Fruit fly (Drosophila melanogaster) whole organism, embryonic: ENCODE measurements around the gene CG13369.

Experiments
- Adf1 ChIP-seq: fragments of 200-800 bp; sonication (Bioruptor generic); IDR thresholded peaks from 2 replicates; pipeline ENCODE4 v1.3.6; 2022; ENCODE audit warnings: missing biosample characterization, missing genetic modification characterization
- Awh ChIP-seq: fragments of 200-800 bp; sonication (Bioruptor generic); IDR thresholded peaks from 2 replicates; pipeline ENCODE4, ENCODE4 v1.3.6; 2022; ENCODE audit warnings: missing biosample characterization, missing genetic modification characterization
- C15 ChIP-seq: fragments of 200-800 bp; sonication (Bioruptor generic); IDR thresholded peaks from 3 replicates; pipeline ENCODE4 v1.3.6; 2022; ENCODE audit warnings: missing biosample characterization, missing genetic modification characterization
- CG10462 ChIP-seq: fragments of 200-800 bp; sonication (Bioruptor generic); optimal IDR thresholded peaks from 2 replicates; lab custom pipeline; 2016; ENCODE audit warnings: missing biosample characterization, missing genetic modification characterization
- CG12071 ChIP-seq: fragments of 200-800 bp; sonication (Bioruptor generic); optimal IDR thresholded peaks from 3 replicates; lab custom pipeline; 2018; ENCODE audit warnings: missing biosample characterization, mild to moderate bottlenecking, missing genetic modification characterization
- CG12391 ChIP-seq: fragments of 200-800 bp; sonication (Bioruptor generic); optimal IDR thresholded peaks from 3 replicates; lab custom pipeline; 2018; ENCODE audit warnings: missing biosample characterization, mild to moderate bottlenecking, missing genetic modification characterization, moderate library complexity
- CG12659 ChIP-seq: fragments of 200-800 bp; sonication (Bioruptor generic); optimal IDR thresholded peaks from 3 replicates; lab custom pipeline; 2017; ENCODE audit warnings: mild to moderate bottlenecking, missing biosample characterization, missing genetic modification reagents, missing genetic modification characterization
- CG14667 ChIP-seq: fragments of 200-800 bp; sonication (Bioruptor generic); IDR thresholded peaks from 2 replicates; pipeline ENCODE4 v1.3.6; 2022; ENCODE audit warnings: missing biosample characterization, missing genetic modification characterization
- CG1832 ChIP-seq: fragments of 200-800 bp; sonication (Bioruptor generic); optimal IDR thresholded peaks from 2 replicates; lab custom pipeline; 2017; ENCODE audit warnings: missing biosample characterization, mild to moderate bottlenecking, missing genetic modification characterization, inconsistent platforms
- CG18476 ChIP-seq: fragments of 200-800 bp; sonication (Bioruptor generic); optimal IDR thresholded peaks from 2 replicates; lab custom pipeline; 2016; ENCODE audit warnings: missing biosample characterization, mild to moderate bottlenecking, missing genetic modification characterization
- CG18764 ChIP-seq: fragments of 200-800 bp; sonication (Bioruptor generic); optimal IDR thresholded peaks from 3 replicates; lab custom pipeline; 2016; ENCODE audit warnings: missing biosample characterization, missing genetic modification characterization
- CG2712 ChIP-seq: fragments of 200-800 bp; optimal IDR thresholded peaks from 3 replicates; lab custom pipeline; 2019; ENCODE audit warnings: missing biosample characterization, mild to moderate bottlenecking, missing genetic modification characterization, moderate library complexity
- CG30403 ChIP-seq: fragments of 200-800 bp; sonication (Bioruptor generic); optimal IDR thresholded peaks from 3 replicates; lab custom pipeline; 2016; ENCODE audit warnings: missing biosample characterization, missing genetic modification characterization
- CG31365 ChIP-seq: fragments of 200-800 bp; sonication (Bioruptor generic); optimal IDR thresholded peaks from 2 replicates; lab custom pipeline; 2018; ENCODE audit warnings: missing biosample characterization, mild to moderate bottlenecking, missing genetic modification characterization
- CG31388 ChIP-seq: fragments of 200-800 bp; sonication (Bioruptor generic); optimal IDR thresholded peaks from 2 replicates; lab custom pipeline; 2016; ENCODE audit warnings: missing biosample characterization, missing genetic modification characterization
- CG34224 ChIP-seq: fragments of 200-800 bp; sonication (Bioruptor generic); IDR thresholded peaks from 3 replicates; pipeline ENCODE4 v1.3.6; 2022; ENCODE audit warnings: missing biosample characterization, missing genetic modification characterization; ENCODE audit not compliant: partially characterized antibody
- CG3995 ChIP-seq: fragments of 200-800 bp; sonication (Bioruptor generic); optimal IDR thresholded peaks from 3 replicates; lab custom pipeline; 2016; ENCODE audit warnings: missing biosample characterization, missing genetic modification characterization
- CG4282 ChIP-seq: fragments of 200-800 bp; sonication (Bioruptor generic); optimal IDR thresholded peaks from 2 replicates; lab custom pipeline; 2016; ENCODE audit warnings: missing biosample characterization, missing genetic modification characterization
- CG4360 ChIP-seq: fragments of 200-800 bp; sonication (Bioruptor generic); IDR thresholded peaks from 2 replicates; pipeline ENCODE4 v1.3.6; 2022; ENCODE audit warnings: missing biosample characterization, missing genetic modification characterization
- CG4820 ChIP-seq: fragments of 200-800 bp; sonication (Bioruptor generic); optimal IDR thresholded peaks from 3 replicates; lab custom pipeline; 2016; ENCODE audit warnings: missing biosample characterization, missing genetic modification characterization
- Dek ChIP-seq: fragments of 200-800 bp; sonication (Bioruptor generic); optimal IDR thresholded peaks from 3 replicates; lab custom pipeline; 2019; ENCODE audit warnings: missing biosample characterization, mild to moderate bottlenecking, missing genetic modification characterization, moderate library complexity
- Dref ChIP-seq: fragments of 200-800 bp; sonication (Bioruptor generic); IDR thresholded peaks from 2 replicates; pipeline ENCODE4 v1.3.6; 2022; ENCODE audit warnings: missing biosample characterization, missing genetic modification characterization
- HLH4C ChIP-seq: fragments of 200-800 bp; sonication (Bioruptor generic); IDR thresholded peaks from 3 replicates; pipeline ENCODE4 v1.3.6; 2022; ENCODE audit warnings: missing biosample characterization, missing genetic modification characterization; ENCODE audit not compliant: partially characterized antibody
- Hr78 ChIP-seq, 2 experiments: fragments of 200-800 bp in 1 of 2; fragments of >200 bp in 1 of 2; sonication (Bioruptor generic) in 1 of 2; optimal IDR thresholded peaks; 2 replicates each; lab custom pipeline; 2017 to 2019; ENCODE audit warnings: missing biosample characterization in 2 of 2, missing genetic modification characterization in 2 of 2, mild to moderate bottlenecking in 1 of 2, moderate library complexity in 1 of 2
- Hsf ChIP-seq: fragments of 200-800 bp; sonication (Bioruptor generic); optimal IDR thresholded peaks from 3 replicates; lab custom pipeline; 2016; ENCODE audit warnings: missing biosample characterization, missing genetic modification characterization
- Lim3 ChIP-seq: fragments of 200-800 bp; sonication (Bioruptor generic); IDR thresholded peaks from 2 replicates; pipeline ENCODE4 v1.3.6; 2022; ENCODE audit warnings: missing biosample characterization, missing genetic modification characterization
- Max ChIP-seq: fragments of 200-800 bp; sonication (Bioruptor generic); optimal IDR thresholded peaks from 2 replicates; lab custom pipeline; 2016; ENCODE audit warnings: missing biosample characterization, mild to moderate bottlenecking, missing genetic modification characterization
- Med ChIP-seq: fragments of 200-800 bp; sonication (Bioruptor generic); peaks from one replicate; lab custom pipeline; 2016; ENCODE audit warnings: missing biosample characterization, missing genetic modification characterization, mild to moderate bottlenecking, inconsistent platforms, moderate library complexity
- NC2β ChIP-seq: fragments of 200-800 bp; sonication (Bioruptor generic); optimal IDR thresholded peaks from 2 replicates; lab custom pipeline; 2016; ENCODE audit warnings: missing biosample characterization, missing genetic modification characterization
- NK7.1 ChIP-seq: fragments of 200-800 bp; sonication (Bioruptor generic); optimal IDR thresholded peaks from 3 replicates; lab custom pipeline; 2016; ENCODE audit warnings: missing biosample characterization, missing genetic modification characterization
- Six4 ChIP-seq: fragments of 200-800 bp; sonication (Bioruptor generic); optimal IDR thresholded peaks from 2 replicates; lab custom pipeline; 2016; ENCODE audit warnings: missing biosample characterization, missing genetic modification characterization
- ap ChIP-seq: fragments of 200-800 bp; sonication (Bioruptor generic); IDR thresholded peaks from 2 replicates; pipeline ENCODE4 v1.3.6; 2022; ENCODE audit warnings: missing biosample characterization, missing genetic modification characterization
- az2 ChIP-seq: fragments of 200-800 bp; sonication (Bioruptor generic); optimal IDR thresholded peaks from 3 replicates; lab custom pipeline; 2016; ENCODE audit warnings: missing biosample characterization, missing genetic modification characterization
- bowl ChIP-seq: fragments of 200-800 bp; sonication (Bioruptor generic); IDR thresholded peaks from 2 replicates; pipeline ENCODE4 v1.3.6; 2022; ENCODE audit warnings: missing biosample characterization, missing genetic modification characterization
- crc ChIP-seq: fragments of 200-800 bp; sonication (Bioruptor generic); optimal IDR thresholded peaks from 2 replicates; lab custom pipeline; 2016; ENCODE audit warnings: missing biosample characterization, missing genetic modification characterization
- dimm ChIP-seq: fragments of 200-800 bp; sonication (Bioruptor generic); IDR thresholded peaks from 2 replicates; pipeline ENCODE4 v1.3.6; 2022; ENCODE audit warnings: missing biosample characterization, missing genetic modification characterization
- ems ChIP-seq: fragments of 200-800 bp; sonication (Bioruptor generic); optimal IDR thresholded peaks from 3 replicates; lab custom pipeline; 2016; ENCODE audit warnings: missing biosample characterization, missing genetic modification characterization
- esg ChIP-seq: fragments of 200-800 bp; sonication (Bioruptor generic); conservative IDR thresholded peaks from 2 replicates; pipeline ENCODE4 v1.3.6; 2022; ENCODE audit warnings: missing biosample characterization, missing genetic modification characterization
- fd3F ChIP-seq: fragments of 200-800 bp; sonication (Bioruptor generic); optimal IDR thresholded peaks from 2 replicates; lab custom pipeline; 2018; ENCODE audit warnings: missing biosample characterization, mild to moderate bottlenecking, missing genetic modification characterization, moderate library complexity
- gsb-n ChIP-seq: fragments of 200-800 bp; sonication (Bioruptor generic); optimal IDR thresholded peaks from 3 replicates; lab custom pipeline; 2018; ENCODE audit warnings: missing biosample characterization, mild to moderate bottlenecking, missing genetic modification characterization
- hth ChIP-seq: fragments of >200 bp; optimal IDR thresholded peaks from 2 replicates; lab custom pipeline; 2017; ENCODE audit warnings: inconsistent platforms
- jigr1 ChIP-seq: fragments of 200-800 bp; sonication (Bioruptor generic); IDR thresholded peaks from 3 replicates; pipeline ENCODE4 v1.3.6; 2022; ENCODE audit warnings: missing biosample characterization, missing genetic modification characterization
- lola ChIP-seq, 3 experiments: fragments of >200 bp in 2 of 3; fragments of 200-800 bp in 1 of 3; sonication (Bioruptor generic) in 1 of 3; optimal IDR thresholded peaks; 2 replicates each; lab custom pipeline; 2017 to 2019; ENCODE audit warnings: missing biosample characterization in 3 of 3, missing genetic modification characterization in 3 of 3, mild to moderate bottlenecking in 1 of 3, moderate library complexity in 1 of 3
- lov ChIP-seq, 2 experiments: fragments of 200-800 bp in 1 of 2; fragments of >200 bp in 1 of 2; sonication (Bioruptor generic) in 1 of 2; IDR thresholded peaks in 1 of 2; optimal IDR thresholded peaks in 1 of 2; 2 replicates in 1 of 2; 3 replicates in 1 of 2; pipeline versions ENCODE4 v1.3.6 to Lab custom; 2017 to 2022; ENCODE audit warnings: missing biosample characterization in 1 of 2, missing genetic modification characterization in 1 of 2
- mld ChIP-seq: fragments of 200-800 bp; sonication (Bioruptor generic); IDR thresholded peaks from 3 replicates; pipeline ENCODE4 v1.3.6; 2022; ENCODE audit warnings: missing biosample characterization, missing genetic modification characterization; ENCODE audit not compliant: partially characterized antibody
- onecut ChIP-seq: fragments of 200-800 bp; sonication (Bioruptor generic); IDR thresholded peaks from 2 replicates; pipeline ENCODE4 v1.3.6; 2022; ENCODE audit warnings: missing biosample characterization, missing genetic modification characterization
- otp ChIP-seq: fragments of 200-800 bp; sonication (Bioruptor generic); IDR thresholded peaks from 3 replicates; pipeline ENCODE4, ENCODE4 v1.3.6; 2022; ENCODE audit warnings: missing biosample characterization, missing genetic modification characterization
- p53 ChIP-seq: fragments of 200-800 bp; sonication (Bioruptor generic); optimal IDR thresholded peaks from 2 replicates; lab custom pipeline; 2016; ENCODE audit warnings: missing biosample characterization, missing genetic modification characterization
- sna ChIP-seq: fragments of 200-800 bp; sonication (Bioruptor generic); IDR thresholded peaks from 2 replicates; pipeline ENCODE4 v1.3.6; 2022; ENCODE audit warnings: missing biosample characterization, missing genetic modification characterization; ENCODE audit not compliant: partially characterized antibody
- sug ChIP-seq: fragments of 200-800 bp; optimal IDR thresholded peaks from 2 replicates; lab custom pipeline; 2019; ENCODE audit warnings: missing biosample characterization, mild to moderate bottlenecking, missing genetic modification characterization, moderate library complexity
- zf30C ChIP-seq: fragments of 200-800 bp; sonication (Bioruptor generic); optimal IDR thresholded peaks from 3 replicates; lab custom pipeline; 2018; ENCODE audit warnings: missing biosample characterization, mild to moderate bottlenecking, missing genetic modification characterization

Gene CG13369

DNA sequence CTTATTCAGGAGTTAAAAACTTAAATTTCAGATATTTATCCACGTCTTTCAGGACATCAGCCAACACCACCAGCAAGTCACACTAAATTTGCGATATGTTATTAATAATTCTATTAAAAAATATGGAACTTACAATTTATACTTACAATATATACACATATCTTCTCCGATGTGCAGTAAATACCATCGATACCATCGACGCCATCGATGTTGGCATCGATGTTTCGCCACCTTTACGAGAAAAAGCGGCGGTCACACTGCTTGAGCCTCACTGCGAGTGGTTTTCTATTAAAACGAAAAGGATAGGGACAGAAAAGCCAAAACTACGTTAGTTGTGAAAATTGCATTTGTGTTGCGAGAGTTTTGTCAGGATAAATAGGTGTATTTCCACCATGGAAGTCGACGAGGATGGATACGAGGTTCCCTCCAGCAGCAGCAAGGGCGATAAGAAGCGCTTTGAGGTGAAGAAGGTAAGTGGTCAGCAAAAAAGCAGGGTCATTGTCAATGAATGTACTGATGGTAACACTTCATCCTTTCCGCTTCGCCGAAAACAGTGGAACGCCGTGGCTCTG, 23.9 kb downstream of the CG13369 start, which contains the start of gene Roc1a (continued):
- TF ChIP-seq CG2712, result peak; percentile 25
- no peak for TF ChIP-seq az2
- TF ChIP-seq C15 (GFP tag; lab: Robert Waterston, UW), result no peak
- TF ChIP-seq CG18764, result no peak
- no peak for TF ChIP-seq CG3995 (GFP tag; lab: Kevin White, UChicago)
- TF ChIP-seq CG30403, result peak; percentile 20
- no peak for TF ChIP-seq Hr78 (GFP tag; optimal IDR thresholded peaks at IDR 0.05; lab: Kevin White, UChicago)
- TF ChIP-seq mld, result peak; percentile 53; the same call in 1 of the 3 replicates
- TF ChIP-seq sug (tag; lab: Kevin White, UChicago), result peak; percentile 9
- TF ChIP-seq Six4, result no peak
- no peak for TF ChIP-seq NC2β (GFP tag; lab: Kevin White, UChicago)
- no peak for TF ChIP-seq CG12071 (GFP tag; lab: Kevin White, UChicago)
- no peak for TF ChIP-seq crc (GFP tag; lab: Kevin White, UChicago)
- no peak for TF ChIP-seq Med (GFP tag; lab: Kevin White, UChicago)
- TF ChIP-seq onecut, result no peak
- no peak for TF ChIP-seq NK7.1
- no peak for TF ChIP-seq CG4282 (GFP tag; lab: Kevin White, UChicago)
- TF ChIP-seq Hsf (GFP tag; lab: Kevin White, UChicago), result no peak
- TF ChIP-seq esg, result no peak
- no peak for TF ChIP-seq hth (lab: Kevin White, UChicago)
- TF ChIP-seq dimm, result no peak
- TF ChIP-seq CG1832, result no peak
- TF ChIP-seq lola (GFP tag; optimal IDR thresholded peaks at IDR 0.05; lab: Kevin White, UChicago), result peak in 1 of 3 experiments; percentile 13
- no peak for TF ChIP-seq CG18476
- no peak for TF ChIP-seq ems (GFP tag; lab: Kevin White, UChicago)
- TF ChIP-seq zf30C (GFP tag; lab: Kevin White, UChicago), result no peak
- no peak for TF ChIP-seq Dek (tag; lab: Kevin White, UChicago)
- TF ChIP-seq Lim3 (GFP tag; lab: Robert Waterston, UW), result no peak
- TF ChIP-seq CG12391 (tag; lab: Kevin White, UChicago), result peak; percentile 11
- no peak for TF ChIP-seq CG31388 (GFP tag; lab: Kevin White, UChicago)
- TF ChIP-seq Max (GFP tag; lab: Kevin White, UChicago), result no peak
- no peak for TF ChIP-seq p53 (GFP tag; lab: Kevin White, UChicago)
- peak; percentile 15; the same call in 1 of the 2 replicates for TF ChIP-seq sna
- no peak for TF ChIP-seq lov (optimal IDR thresholded peaks at IDR 0.05; lab: Kevin White, UChicago)
- TF ChIP-seq lov (GFP tag; IDR thresholded peaks at IDR 0.05; lab: Robert Waterston, UW), result no peak
- TF ChIP-seq CG31365, result no peak
- no peak for TF ChIP-seq CG10462 (GFP tag; lab: Kevin White, UChicago)
- TF ChIP-seq HLH4C (GFP tag; lab: Robert Waterston, UW), result peak; percentile 59
- TF ChIP-seq CG4820 (GFP tag; lab: Kevin White, UChicago), result no peak
- peak; percentile 25; the same call in 2 of the 3 replicates for TF ChIP-seq CG34224 (GFP tag; lab: Robert Waterston, UW)
- TF ChIP-seq CG12659 (GFP tag; lab: Kevin White, UChicago), result peak; percentile 1
- no peak for TF ChIP-seq gsb-n (tag; lab: Kevin White, UChicago)
- TF ChIP-seq bowl (GFP tag; lab: Robert Waterston, UW), result no peak
- no peak for TF ChIP-seq CG4360 (GFP tag; lab: Robert Waterston, UW)
- peak; percentile 84 for TF ChIP-seq Dref (GFP tag; lab: Robert Waterston, UW)
- no peak for TF ChIP-seq Adf1 (GFP tag; lab: Robert Waterston, UW)
- no peak for TF ChIP-seq fd3F (GFP tag; lab: Kevin White, UChicago)
- no peak for TF ChIP-seq Awh (GFP tag; lab: Robert Waterston, UW)
- no peak for TF ChIP-seq jigr1 (GFP tag; lab: Robert Waterston, UW)
- no peak for TF ChIP-seq CG14667 (GFP tag; lab: Robert Waterston, UW)
- TF ChIP-seq otp, result no peak
- TF ChIP-seq ap (GFP tag; lab: Robert Waterston, UW), result no peak
